Worm (Caenorhabditis elegans): ENCODE results near the gene smf-3.

smf-3 gene

ce11 chrIV:2601988-2602861 lies 16.4 kb upstream of the smf-3 start (continued):
- TF ChIP-seq egl-44 (GFP tag; IDR thresholded peaks at IDR 0.05), result peak; percentile 93
- TF ChIP-seq sea-2 (GFP tag; IDR thresholded peaks at IDR 0.05), result peak; percentile 97
- TF ChIP-seq nhr-179 (tag; optimal IDR thresholded peaks at IDR 0.05), result no peak
- peak; percentile 68 for TF ChIP-seq ztf-18 (tag; optimal IDR thresholded peaks at IDR 0.05)
- no peak for TF ChIP-seq F57A8.1 (GFP tag; optimal IDR thresholded peaks at IDR 0.05)
- peak; percentile 77 for TF ChIP-seq mel-28 (tag; optimal IDR thresholded peaks at IDR 0.05; ENCODE audit: borderline replicate concordance)
- TF ChIP-seq Y53G8AR.9 (GFP tag; conservative IDR thresholded peaks at IDR 0.05), result peak; percentile 97
- TF ChIP-seq nhr-80 (tag; optimal IDR thresholded peaks at IDR 0.05), result peak; percentile 96
- TF ChIP-seq F49E8.2 (tag; optimal IDR thresholded peaks at IDR 0.05; ENCODE audit: insufficient read depth), result no peak
- TF ChIP-seq tbx-9 (tag; optimal IDR thresholded peaks at IDR 0.05; ENCODE audit: borderline replicate concordance), result no peak
- TF ChIP-seq let-607 (tag; optimal IDR thresholded peaks at IDR 0.05), result peak; percentile 78 to 93
- TF ChIP-seq hmg-1.2 (GFP tag; IDR thresholded peaks at IDR 0.05), result peak; percentile 98
- no peak for TF ChIP-seq Y53F4B.3 (GFP tag; IDR thresholded peaks at IDR 0.05)
- TF ChIP-seq Y95B8A.8 (GFP tag; IDR thresholded peaks at IDR 0.05), result peak; percentile 90
- peak; percentile 69 for TF ChIP-seq F39B2.1 (GFP tag; IDR thresholded peaks at IDR 0.05)
- peak; percentile 89 for TF ChIP-seq nhr-90 (tag; optimal IDR thresholded peaks at IDR 0.05)
- peak; percentile 92 for TF ChIP-seq madf-10 (tag; optimal IDR thresholded peaks at IDR 0.05)
- peak; percentile 62 for TF ChIP-seq attf-6 (GFP tag; IDR thresholded peaks at IDR 0.05)
- no peak for TF ChIP-seq mxl-1 (tag; optimal IDR thresholded peaks at IDR 0.05)
- peak; percentile 88 for TF ChIP-seq rcor-1 (GFP tag; IDR thresholded peaks at IDR 0.05)
- peak; percentile 97 for TF ChIP-seq nfyb-1 (GFP tag; IDR thresholded peaks at IDR 0.05)
- TF ChIP-seq ets-4 (GFP tag; optimal IDR thresholded peaks at IDR 0.05), result peak; percentile 90
- TF ChIP-seq hrde-1 (tag; optimal IDR thresholded peaks at IDR 0.05; ENCODE audit: borderline replicate concordance), result no peak
- peak; percentile 94 for TF ChIP-seq ZK185.1 (tag; optimal IDR thresholded peaks at IDR 0.05; ENCODE audit: poor library complexity, severe bottlenecking)
- TF ChIP-seq ceh-58 (GFP tag; IDR thresholded peaks at IDR 0.05), result no peak
- TF ChIP-seq ekl-4 (GFP tag; IDR thresholded peaks at IDR 0.05), result peak; percentile 99
- TF ChIP-seq F23B12.7 (tag; optimal IDR thresholded peaks at IDR 0.05; ENCODE audit: insufficient read depth), result peak; percentile 53
- TF ChIP-seq lin-26 (GFP tag; IDR thresholded peaks at IDR 0.05), result peak; percentile 88
- no peak for TF ChIP-seq fkh-3 (tag; optimal IDR thresholded peaks at IDR 0.05)
- peak; percentile 92 for TF ChIP-seq ztf-3 (GFP tag; optimal IDR thresholded peaks at IDR 0.05)
- peak; percentile 96 for TF ChIP-seq lir-1 (GFP tag; conservative IDR thresholded peaks at IDR 0.05)
- TF ChIP-seq nfya-2 (GFP tag; IDR thresholded peaks at IDR 0.05), result no peak
- TF ChIP-seq mcd-1 (GFP tag; IDR thresholded peaks at IDR 0.05), result peak; percentile 91
- peak; percentile 96 for TF ChIP-seq pbrm-1 (GFP tag; IDR thresholded peaks at IDR 0.05)
- peak; percentile 96 for TF ChIP-seq C06A6.2 (GFP tag; conservative IDR thresholded peaks at IDR 0.05)
- TF ChIP-seq chd-7 (tag; optimal IDR thresholded peaks at IDR 0.05), result peak; percentile 98
- TF ChIP-seq rpc-1 (optimal IDR thresholded peaks at IDR 0.05), result no peak
- TF ChIP-seq rpc-1 (tag; optimal IDR thresholded peaks at IDR 0.05), result no peak
- TF ChIP-seq aptf-2 (GFP tag; conservative IDR thresholded peaks at IDR 0.05), result peak; percentile 54; the same call in 1 of the 2 replicates
- peak; percentile 92 for TF ChIP-seq zfh-2 (GFP tag; conservative IDR thresholded peaks at IDR 0.05)
- TF ChIP-seq nhr-27 (tag; optimal IDR thresholded peaks at IDR 0.05), result no peak
- peak; percentile 92 for TF ChIP-seq C17E4.6 (GFP tag; IDR thresholded peaks at IDR 0.05)
- peak; percentile 98 for TF ChIP-seq atf-7 (tag; optimal IDR thresholded peaks at IDR 0.05)
- peak; percentile 54 for TF ChIP-seq dpff-1 (tag; optimal IDR thresholded peaks at IDR 0.05)
- no peak for TF ChIP-seq ccch-3 (GFP tag; optimal IDR thresholded peaks at IDR 0.05)
- peak; percentile 63 for TF ChIP-seq attf-3 (GFP tag; conservative IDR thresholded peaks at IDR 0.05)
- TF ChIP-seq bed-2 (GFP tag; IDR thresholded peaks at IDR 0.05), result no peak
